Worm (Caenorhabditis elegans) whole organism, mixed stage, embryonic: Measurements from ENCODE around the gene F54E2.9.

Source experiments
- elt-3 ChIP-seq: fragments of 150-350 bp; optimal IDR thresholded peaks from 2 replicates; lab custom pipeline; 2014; ENCODE audit warnings: missing biosample characterization, missing genetic modification characterization
- mab-5 ChIP-seq: fragments of 150-350 bp; optimal IDR thresholded peaks from 2 replicates; lab custom pipeline; 2014; ENCODE audit warnings: missing biosample characterization, missing genetic modification characterization
- snpc-4 ChIP-seq: fragments of 150-350 bp; optimal IDR thresholded peaks from 2 replicates; lab custom pipeline; 2014; ENCODE audit warnings: missing biosample characterization, missing genetic modification characterization
- unc-62 ChIP-seq: fragments of 150-350 bp; optimal IDR thresholded peaks from 2 replicates; lab custom pipeline; 2014; ENCODE audit warnings: missing biosample characterization, missing genetic modification reagents, missing genetic modification characterization
- ztf-11 ChIP-seq: fragments of 150-350 bp; optimal IDR thresholded peaks from 2 replicates; lab custom pipeline; 2014; ENCODE audit warnings: missing biosample characterization, missing genetic modification characterization

ce11 chrV:2774042-2774441 is 39.7 kb downstream of the F54E2.9 start, which contains the start of gene srj-18:
- TF ChIP-seq elt-3 (tag; lab: Kevin White, UChicago) = no peak
- no peak for TF ChIP-seq snpc-4 (tag; lab: Kevin White, UChicago)
- TF ChIP-seq mab-5 (tag; lab: Kevin White, UChicago) = no peak
- TF ChIP-seq unc-62 (GFP tag; lab: Kevin White, UChicago) = no peak
- TF ChIP-seq ztf-11 (tag; lab: Kevin White, UChicago) = no peak
